Worm (Caenorhabditis elegans) whole organism, L4 larva: Measurements from ENCODE around the gene ragc-1.

ENCODE experiments used
- aha-1 ChIP-seq: fragments of 150-350 bp; peaks from one replicate; lab custom pipeline; 2014; ENCODE audit warnings: missing biosample characterization, missing genetic modification characterization
- dpl-1 ChIP-seq: fragments of 150-350 bp; optimal IDR thresholded peaks from 2 replicates; lab custom pipeline; 2014; ENCODE audit warnings: missing biosample characterization, missing genetic modification reagents, missing genetic modification characterization
- fos-1 ChIP-seq: fragments of 150-350 bp; optimal IDR thresholded peaks from 2 replicates; lab custom pipeline; 2014; ENCODE audit warnings: missing biosample characterization, missing genetic modification characterization
- skn-1 ChIP-seq: fragments of 150-350 bp; optimal IDR thresholded peaks from 2 replicates; lab custom pipeline; 2014; ENCODE audit warnings: missing biosample characterization, missing genetic modification characterization

- TF ChIP-seq skn-1 (tag; lab: Kevin White, UChicago) (no peak), aha-1 (tag; lab: Kevin White, UChicago) (no peak), fos-1 (tag; lab: Kevin White, UChicago) (no peak), dpl-1 (GFP tag; lab: Kevin White, UChicago) (no peak)
These were observed 23.1 kb upstream of the ragc-1 start, which contains the start of gene lys-6 for ce11 chrIV:11627847-11628246.
